Worm (Caenorhabditis elegans) whole organism, mixed stage, embryonic: ENCODE data around the gene nsy-1.

Experiments used
- elt-1 ChIP-seq: sonication (generic microtip); optimal IDR thresholded peaks from 2 replicates; lab custom pipeline; 2017; ENCODE audit warnings: missing genetic modification characterization, mild to moderate bottlenecking, missing compliant biosample characterization, antibody characterized with exemption, moderate library complexity, borderline replicate concordance; ENCODE audit not compliant: insufficient read depth
- elt-3 ChIP-seq: fragments of 150-350 bp; optimal IDR thresholded peaks from 2 replicates; lab custom pipeline; 2014; ENCODE audit warnings: missing biosample characterization, missing genetic modification characterization
- hlh-1 ChIP-seq: fragments of 150-350 bp; optimal IDR thresholded peaks from 2 replicates; lab custom pipeline; 2014; ENCODE audit warnings: missing biosample characterization, missing genetic modification reagents, missing genetic modification characterization
- lin-13 ChIP-seq: fragments of 150-350 bp; optimal IDR thresholded peaks from 2 replicates; lab custom pipeline; 2014; ENCODE audit warnings: missing biosample characterization, missing genetic modification characterization
- lsy-2 ChIP-seq: fragments of 150-350 bp; optimal IDR thresholded peaks from 2 replicates; lab custom pipeline; 2014; ENCODE audit warnings: missing biosample characterization, missing genetic modification characterization
- nhr-12 ChIP-seq: fragments of 150-350 bp; optimal IDR thresholded peaks from 2 replicates; lab custom pipeline; 2014; ENCODE audit warnings: missing biosample characterization, missing genetic modification characterization
- snpc-4 ChIP-seq: fragments of 150-350 bp; optimal IDR thresholded peaks from 2 replicates; lab custom pipeline; 2014; ENCODE audit warnings: missing biosample characterization, missing genetic modification characterization
- unc-39 ChIP-seq: fragments of 150-350 bp; optimal IDR thresholded peaks from 2 replicates; lab custom pipeline; 2014; ENCODE audit warnings: missing biosample characterization, missing genetic modification characterization

ce11 chrII:5049249-5049648, 26.7 kb downstream of the nsy-1 start:
- no peak for TF ChIP-seq unc-39 (tag; lab: Kevin White, UChicago)
- TF ChIP-seq lin-13: no peak
- TF ChIP-seq elt-1 (tag; lab: Kevin White, UChicago): no peak
- TF ChIP-seq elt-3 (tag; lab: Kevin White, UChicago): no peak
- no peak for TF ChIP-seq hlh-1
- no peak for TF ChIP-seq snpc-4 (tag; lab: Kevin White, UChicago)
- no peak for TF ChIP-seq nhr-12
- TF ChIP-seq lsy-2 (tag; lab: Kevin White, UChicago): no peak
